Worm (Caenorhabditis elegans) whole organism, L3 larva: ENCODE data around the gene dmd-9.

Experiments
- aly-2 ChIP-seq: fragments of 150-350 bp; optimal IDR thresholded peaks from 2 replicates; lab custom pipeline; 2014; ENCODE audit warnings: missing biosample characterization, missing genetic modification characterization
- ceh-28 ChIP-seq: fragments of 150-350 bp; optimal IDR thresholded peaks from 2 replicates; lab custom pipeline; 2014; ENCODE audit warnings: missing biosample characterization, missing genetic modification reagents, missing genetic modification characterization
- ceh-82 ChIP-seq: fragments of 150-350 bp; optimal IDR thresholded peaks from 2 replicates; lab custom pipeline; 2014; ENCODE audit warnings: missing biosample characterization, missing genetic modification characterization
- elt-2 ChIP-seq: sonication (generic microtip); optimal IDR thresholded peaks from 2 replicates; lab custom pipeline; 2016; ENCODE audit warnings: missing genetic modification reagents, mild to moderate bottlenecking, missing genetic modification characterization, missing compliant biosample characterization
- elt-3 ChIP-seq, 3 experiments: fragments of 150-350 bp in 1 of 3; sonication (generic microtip) in 2 of 3; optimal IDR thresholded peaks; 2 replicates in 2 of 3; 4 replicates in 1 of 3; lab custom pipeline; 2014 to 2017; ENCODE audit warnings: missing biosample characterization in 3 of 3, missing genetic modification characterization in 3 of 3
- lin-15B ChIP-seq: fragments of 150-350 bp; optimal IDR thresholded peaks from 2 replicates; lab custom pipeline; 2014; ENCODE audit warnings: missing biosample characterization, missing genetic modification characterization
- lin-39 ChIP-seq: fragments of 150-350 bp; optimal IDR thresholded peaks from 2 replicates; lab custom pipeline; 2018; ENCODE audit warnings: missing biosample characterization, missing genetic modification reagents, missing genetic modification characterization
- mdl-1 ChIP-seq: fragments of 150-350 bp; optimal IDR thresholded peaks from 2 replicates; lab custom pipeline; 2014; ENCODE audit warnings: missing biosample characterization, missing genetic modification characterization
- mml-1 ChIP-seq: fragments of 150-350 bp; sonication (generic microtip); optimal IDR thresholded peaks from 3 replicates; lab custom pipeline; 2014; ENCODE audit warnings: missing biosample characterization, missing genetic modification characterization
- nhr-11 ChIP-seq: fragments of 150-350 bp; optimal IDR thresholded peaks from 2 replicates; lab custom pipeline; 2014; ENCODE audit warnings: missing biosample characterization, missing genetic modification characterization
- nhr-12 ChIP-seq: fragments of 150-350 bp; optimal IDR thresholded peaks from 2 replicates; lab custom pipeline; 2014; ENCODE audit warnings: missing biosample characterization, missing genetic modification characterization
- pqm-1 ChIP-seq: fragments of 150-350 bp; optimal IDR thresholded peaks from 2 replicates; lab custom pipeline; 2017; ENCODE audit warnings: missing biosample characterization, missing genetic modification characterization, inconsistent platforms
- snpc-4 ChIP-seq: fragments of 150-350 bp; optimal IDR thresholded peaks from 2 replicates; lab custom pipeline; 2014; ENCODE audit warnings: missing biosample characterization, missing genetic modification characterization
- ztf-4 ChIP-seq: fragments of 150-350 bp; optimal IDR thresholded peaks from 2 replicates; lab custom pipeline; 2014; ENCODE audit warnings: missing biosample characterization, missing genetic modification characterization

ce11 chrIV:3289237-3289636 is 34.9 kb upstream of the dmd-9 start, which contains the start of gene gcy-23:
- TF ChIP-seq nhr-11 (tag; lab: Kevin White, UChicago) (no peak), ceh-28 (tag; lab: Kevin White, UChicago) (no peak), ztf-4 (tag; lab: Kevin White, UChicago) (no peak), aly-2 (tag; lab: Kevin White, UChicago) (no peak), lin-15B (tag; lab: Kevin White, UChicago) (no peak), elt-2 (tag; lab: Kevin White, UChicago) (no peak), elt-3 (tag; optimal IDR thresholded peaks at IDR 0.05; lab: Kevin White, UChicago) (no peak), snpc-4 (tag; lab: Kevin White, UChicago) (no peak), lin-39 (tag; lab: Kevin White, UChicago) (no peak), ceh-82 (tag; lab: Kevin White, UChicago) (no peak), nhr-12 (tag; lab: Kevin White, UChicago) (no peak), mml-1 (tag; lab: Kevin White, UChicago) (no peak), mdl-1 (no peak), pqm-1 (tag; lab: Kevin White, UChicago) (no peak)
